Fruit fly (Drosophila melanogaster) whole organism, adult: ENCODE results near the gene CG9288.

Experiments
- Mnt ChIP-seq: fragments of 200-800 bp; sonication (Bioruptor generic); optimal IDR thresholded peaks from 2 replicates; lab custom pipeline; 2016; ENCODE audit warnings: missing biosample characterization, mild to moderate bottlenecking, missing genetic modification characterization
- kay ChIP-seq: fragments of 200-800 bp; sonication (Bioruptor generic); peaks from one replicate; lab custom pipeline; 2016; ENCODE audit warnings: missing biosample characterization, missing genetic modification characterization, borderline replicate concordance
- pad ChIP-seq: fragments of 200-800 bp; sonication (Bioruptor generic); optimal IDR thresholded peaks from 3 replicates; lab custom pipeline; 2017; ENCODE audit warnings: missing biosample characterization, missing genetic modification characterization, mild to moderate bottlenecking, moderate library complexity, missing genetic modification reagents

DNA sequence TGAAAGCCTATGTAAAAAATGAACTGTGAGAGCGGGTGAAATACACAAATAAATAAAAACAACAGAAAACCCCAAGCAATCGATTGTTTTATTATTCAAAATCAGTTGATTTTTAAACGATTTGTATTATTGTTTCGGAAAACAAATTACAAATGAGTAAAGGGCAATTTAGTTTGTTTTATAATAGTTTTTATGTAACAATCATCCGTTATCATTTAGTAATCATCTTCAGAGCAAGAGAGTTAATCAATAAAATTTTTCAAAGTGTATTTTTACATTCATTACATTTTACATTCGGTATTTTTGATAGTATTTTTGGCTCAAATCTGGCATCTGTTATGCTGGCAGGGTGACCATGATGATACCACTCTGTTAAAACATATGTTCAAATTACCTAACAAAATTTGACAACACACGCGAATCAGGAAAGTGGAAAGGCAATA lies at the start of gene CG9288, which contains the start of gene CG42375:
- no peak for TF ChIP-seq kay (GFP tag; lab: Kevin White, UChicago)
- TF ChIP-seq pad = no peak
- TF ChIP-seq Mnt (GFP tag; lab: Kevin White, UChicago) = no peak
